Worm (Caenorhabditis elegans) whole organism, L1 larva: ENCODE measurements around the gene spr-2.
A peak's percentile ranks its signal among the peaks of the same experiment; 100 is the strongest.

ENCODE experiments used
- C04F5.9 ChIP-seq: sonication (generic microtip); optimal IDR thresholded peaks from 2 replicates; lab custom pipeline; 2016; ENCODE audit warnings: missing genetic modification characterization, missing compliant biosample characterization
- C34B4.2 ChIP-seq: sonication (generic microtip); optimal IDR thresholded peaks from 2 replicates; lab custom pipeline; 2017; ENCODE audit warnings: mild to moderate bottlenecking, missing genetic modification characterization, missing compliant biosample characterization
- Y116A8C.19 ChIP-seq: sonication (generic microtip); optimal IDR thresholded peaks from 2 replicates; lab custom pipeline; 2016; ENCODE audit warnings: missing compliant biosample characterization, missing genetic modification characterization, borderline replicate concordance
- aha-1 ChIP-seq: fragments of 150-350 bp; optimal IDR thresholded peaks from 2 replicates; lab custom pipeline; 2014; ENCODE audit warnings: missing biosample characterization, missing genetic modification characterization
- alr-1 ChIP-seq: fragments of 200-800 bp; sonication (Bioruptor generic); optimal IDR thresholded peaks from 2 replicates; lab custom pipeline; 2018; ENCODE audit warnings: borderline replicate concordance, mild to moderate bottlenecking, missing genetic modification characterization, missing compliant biosample characterization
- blmp-1 ChIP-seq: fragments of 150-350 bp; optimal IDR thresholded peaks from 2 replicates; lab custom pipeline; 2014; ENCODE audit warnings: missing biosample characterization, missing genetic modification characterization
- ceh-63 ChIP-seq: fragments of 200-800 bp; sonication (Bioruptor generic); optimal IDR thresholded peaks from 2 replicates; lab custom pipeline; 2018; ENCODE audit warnings: mild to moderate bottlenecking, missing genetic modification characterization, missing compliant biosample characterization
- ceh-8 ChIP-seq: fragments of 200-800 bp; sonication (Bioruptor generic); optimal IDR thresholded peaks from 2 replicates; lab custom pipeline; 2018; ENCODE audit warnings: mild to moderate bottlenecking, missing genetic modification characterization, moderate library complexity, missing compliant biosample characterization
- ceh-88 ChIP-seq: fragments of 200-800 bp; sonication (Bioruptor generic); IDR thresholded peaks from 2 replicates; pipeline ENCODE4 v1.3.6; 2022; ENCODE audit warnings: missing genetic modification characterization, missing compliant biosample characterization
- ceh-90 ChIP-seq: sonication (generic microtip); optimal IDR thresholded peaks from 2 replicates; lab custom pipeline; 2016; ENCODE audit warnings: missing genetic modification characterization, missing compliant biosample characterization
- dpl-1 ChIP-seq, 3 experiments: fragments of 150-350 bp in 2 of 3; sonication (generic microtip) in 1 of 3; optimal IDR thresholded peaks; 2 replicates each; lab custom pipeline; 2014 to 2017; ENCODE audit warnings: missing biosample characterization in 3 of 3, missing genetic modification characterization in 3 of 3, missing genetic modification reagents in 3 of 3
- efl-1 ChIP-seq, 4 experiments: fragments of 150-350 bp; optimal IDR thresholded peaks in 3 of 4; peaks in 1 of 4; 1 replicate in 1 of 4; 2 replicates in 3 of 4; lab custom pipeline; 2014; ENCODE audit warnings: missing biosample characterization in 2 of 4, missing genetic modification characterization in 2 of 4, missing genetic modification reagents in 2 of 4
- elt-2 ChIP-seq: sonication (generic microtip); optimal IDR thresholded peaks from 2 replicates; lab custom pipeline; 2016; ENCODE audit warnings: missing genetic modification characterization, mild to moderate bottlenecking, inconsistent platforms, missing compliant biosample characterization, missing genetic modification reagents
- elt-3 ChIP-seq, 6 experiments: fragments of 150-350 bp in 1 of 6; sonication (generic microtip); optimal IDR thresholded peaks; 2 replicates each; lab custom pipeline; 2017 to 2018; ENCODE audit warnings: missing biosample characterization in 6 of 6, missing genetic modification characterization in 6 of 6, inconsistent platforms in 1 of 6
- fkh-8 ChIP-seq: sonication (generic microtip); optimal IDR thresholded peaks from 2 replicates; lab custom pipeline; 2016; ENCODE audit warnings: mild to moderate bottlenecking, missing genetic modification characterization, missing compliant biosample characterization
- fos-1 ChIP-seq: fragments of 150-350 bp; optimal IDR thresholded peaks from 2 replicates; lab custom pipeline; 2014; ENCODE audit warnings: missing biosample characterization, missing genetic modification characterization
- grh-1 ChIP-seq: fragments of 200-800 bp; sonication (Bioruptor generic); IDR thresholded peaks from 2 replicates; pipeline ENCODE4 v1.3.6; 2022; ENCODE audit warnings: missing genetic modification reagents, missing genetic modification characterization, missing compliant biosample characterization
- hpl-2 ChIP-seq: fragments of 150-350 bp; optimal IDR thresholded peaks from 2 replicates; lab custom pipeline; 2014; ENCODE audit warnings: missing biosample characterization, missing genetic modification reagents, missing genetic modification characterization
- irx-1 ChIP-seq: sonication (generic microtip); optimal IDR thresholded peaks from 2 replicates; lab custom pipeline; 2016; ENCODE audit warnings: missing genetic modification characterization, missing compliant biosample characterization
- lin-15B ChIP-seq: fragments of 150-350 bp; sonication (generic microtip); optimal IDR thresholded peaks from 3 replicates; lab custom pipeline; 2014; ENCODE audit warnings: missing biosample characterization, missing genetic modification characterization
- lin-35 ChIP-seq, 2 experiments: fragments of 150-350 bp; optimal IDR thresholded peaks; 2 replicates each; lab custom pipeline; 2014; ENCODE audit warnings: missing biosample characterization in 2 of 2, missing genetic modification characterization in 2 of 2, missing genetic modification reagents in 2 of 2
- mab-9 ChIP-seq: fragments of 200-800 bp; sonication (Bioruptor generic); IDR thresholded peaks from 2 replicates; pipeline ENCODE4 v1.3.6; 2022; ENCODE audit warnings: missing genetic modification reagents, missing genetic modification characterization, missing compliant biosample characterization
- mdl-1 ChIP-seq, 2 experiments: fragments of 150-350 bp; optimal IDR thresholded peaks; 2 replicates each; lab custom pipeline; 2014 to 2017; ENCODE audit warnings: missing biosample characterization in 2 of 2, missing genetic modification characterization in 2 of 2, inconsistent platforms in 1 of 2
- nhr-11 ChIP-seq: fragments of 150-350 bp; optimal IDR thresholded peaks from 2 replicates; lab custom pipeline; 2014; ENCODE audit warnings: missing biosample characterization, missing genetic modification characterization
- nhr-20 ChIP-seq: sonication (generic microtip); optimal IDR thresholded peaks from 2 replicates; lab custom pipeline; 2016; ENCODE audit warnings: mild to moderate bottlenecking, missing genetic modification characterization, missing compliant biosample characterization
- nhr-237 ChIP-seq: fragments of 150-350 bp; optimal IDR thresholded peaks from 2 replicates; lab custom pipeline; 2014; ENCODE audit warnings: missing biosample characterization, missing genetic modification characterization
- nhr-47 ChIP-seq: sonication (generic microtip); optimal IDR thresholded peaks from 2 replicates; lab custom pipeline; 2016; ENCODE audit warnings: mild to moderate bottlenecking, missing genetic modification characterization, moderate library complexity, missing compliant biosample characterization
- nhr-71 ChIP-seq: sonication (generic microtip); optimal IDR thresholded peaks from 2 replicates; lab custom pipeline; 2016; ENCODE audit warnings: mild to moderate bottlenecking, missing genetic modification characterization, moderate library complexity, missing compliant biosample characterization
- nhr-77 ChIP-seq: fragments of 150-350 bp; optimal IDR thresholded peaks from 2 replicates; lab custom pipeline; 2014; ENCODE audit warnings: missing biosample characterization, missing genetic modification characterization
- nhr-85 ChIP-seq: sonication (generic microtip); peaks from one replicate; lab custom pipeline; 2016; ENCODE audit warnings: missing genetic modification characterization, inconsistent platforms, missing compliant biosample characterization
- pag-3 ChIP-seq: sonication (generic microtip); optimal IDR thresholded peaks from 2 replicates; lab custom pipeline; 2017; ENCODE audit warnings: missing genetic modification characterization, mild to moderate bottlenecking, missing compliant biosample characterization, antibody characterized with exemption, borderline replicate concordance; ENCODE audit not compliant: insufficient read depth
- rnt-1 ChIP-seq: sonication (generic microtip); optimal IDR thresholded peaks from 2 replicates; lab custom pipeline; 2016; ENCODE audit warnings: mild to moderate bottlenecking, missing genetic modification characterization, moderate library complexity, missing compliant biosample characterization
- snu-23 ChIP-seq: sonication (generic microtip); optimal IDR thresholded peaks from 2 replicates; lab custom pipeline; 2016; ENCODE audit warnings: missing genetic modification characterization, missing compliant biosample characterization
- sptf-1 ChIP-seq: fragments of 150-350 bp; optimal IDR thresholded peaks from 2 replicates; lab custom pipeline; 2014; ENCODE audit warnings: missing biosample characterization, missing genetic modification characterization
- sup-37 ChIP-seq: fragments of 200-800 bp; sonication (Bioruptor generic); optimal IDR thresholded peaks from 2 replicates; lab custom pipeline; 2018; ENCODE audit warnings: mild to moderate bottlenecking, missing genetic modification characterization, missing compliant biosample characterization
- unc-130 ChIP-seq: fragments of 150-350 bp; optimal IDR thresholded peaks from 2 replicates; lab custom pipeline; 2017; ENCODE audit warnings: missing biosample characterization, missing genetic modification characterization, inconsistent platforms
- unc-86 ChIP-seq: sonication (generic microtip); optimal IDR thresholded peaks from 2 replicates; lab custom pipeline; 2016; ENCODE audit warnings: missing genetic modification characterization, missing compliant biosample characterization
- unc-98 ChIP-seq: fragments of 200-800 bp; sonication (Bioruptor generic); IDR thresholded peaks from 2 replicates; pipeline ENCODE4 v1.3.6; 2022; ENCODE audit warnings: missing genetic modification characterization, missing compliant biosample characterization
- vab-15 ChIP-seq: sonication (generic microtip); optimal IDR thresholded peaks from 2 replicates; lab custom pipeline; 2017; ENCODE audit warnings: missing genotype, mild to moderate bottlenecking, missing genetic modification characterization, missing compliant biosample characterization
- zag-1 ChIP-seq: fragments of 150-350 bp; optimal IDR thresholded peaks from 2 replicates; lab custom pipeline; 2014; ENCODE audit warnings: missing biosample characterization, missing genetic modification characterization

spr-2 gene

DNA sequence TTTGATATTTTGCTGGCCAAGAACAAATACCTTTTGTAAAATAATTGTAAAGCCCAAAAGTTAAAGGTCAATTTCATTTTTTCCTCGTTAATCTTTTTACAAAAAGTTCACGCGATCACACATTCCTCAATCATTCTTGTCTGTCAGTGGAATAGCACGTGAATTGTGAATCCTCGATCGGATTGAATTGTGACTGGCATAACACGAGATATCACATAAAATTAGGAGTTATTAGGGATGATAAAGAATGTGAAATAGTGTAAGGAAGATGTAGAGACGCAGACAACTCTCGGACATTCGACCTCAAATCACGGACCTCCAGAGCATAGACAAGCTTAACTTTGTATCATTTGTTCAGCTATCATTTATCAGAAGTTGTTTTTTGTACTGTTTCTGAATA lies 14.9 kb downstream of the spr-2 start, which contains the start of gene C27B7.6:
Gene C27B7.6, minus strand, starts transcription at position 182 of the 400 bp plus-strand sequence.
- TF ChIP-seq ceh-88, result no peak
- no peak for TF ChIP-seq nhr-237 (tag; lab: Kevin White, UChicago)
- peak; percentile 14 for TF ChIP-seq unc-130 (tag; lab: Kevin White, UChicago)
- TF ChIP-seq snu-23 (GFP tag; lab: Kevin White, UChicago), result peak; percentile 24
- TF ChIP-seq rnt-1 (tag; lab: Kevin White, UChicago), result peak; percentile 40
- no peak for TF ChIP-seq pag-3 (tag; lab: Kevin White, UChicago)
- TF ChIP-seq nhr-20, result no peak
- no peak for TF ChIP-seq efl-1 (optimal IDR thresholded peaks at IDR 0.05; lab: Kevin White, UChicago)
- peak in 1 of 2 experiments; percentile 83 for TF ChIP-seq efl-1 (GFP tag; optimal IDR thresholded peaks at IDR 0.05 in 1 of 2; lab: Kevin White, UChicago)
- TF ChIP-seq zag-1, result no peak
- TF ChIP-seq unc-86, result no peak
- no peak for TF ChIP-seq ceh-63 (GFP tag; lab: Kevin White, UChicago)
- TF ChIP-seq nhr-71 (tag; lab: Kevin White, UChicago), result peak; percentile 62

DNA sequence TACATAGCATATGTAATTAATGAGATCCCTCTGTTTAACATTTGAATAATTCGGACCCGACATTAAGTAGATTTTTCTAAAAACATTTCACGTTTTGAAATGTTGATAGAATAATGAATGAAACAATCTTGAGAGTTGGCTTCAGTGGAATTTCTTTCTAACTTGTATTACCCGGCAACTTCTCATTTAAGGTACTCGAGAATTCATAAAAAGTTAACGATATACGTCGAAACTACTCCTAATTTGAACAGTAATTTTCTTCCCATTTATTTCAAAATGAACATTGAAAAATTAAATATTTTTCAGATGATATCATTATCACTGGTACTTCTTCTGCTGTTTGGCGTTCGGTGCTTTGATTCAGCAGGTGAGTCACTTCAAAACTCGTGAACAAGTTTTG lies 15.5 kb downstream of the spr-2 start, which contains the start of gene C27B7.7:
Gene C27B7.7, plus strand, starts transcription at position 301 of the 400 bp plus-strand sequence.
- TF ChIP-seq alr-1 (tag; lab: Kevin White, UChicago), result no peak
- no peak for TF ChIP-seq nhr-85 (tag; lab: Kevin White, UChicago)
- no peak for TF ChIP-seq mab-9 (GFP tag; lab: Robert Waterston, UW)
- TF ChIP-seq C34B4.2 (tag; lab: Kevin White, UChicago), result no peak
- no peak for TF ChIP-seq irx-1 (tag; lab: Kevin White, UChicago)
- TF ChIP-seq fkh-8 (tag; lab: Kevin White, UChicago), result no peak
- TF ChIP-seq nhr-77 (tag; lab: Kevin White, UChicago), result no peak
- TF ChIP-seq dpl-1 (GFP tag; optimal IDR thresholded peaks at IDR 0.05; lab: Kevin White, UChicago), result no peak
- no peak for TF ChIP-seq vab-15
- TF ChIP-seq fos-1 (tag; lab: Kevin White, UChicago), result no peak
- TF ChIP-seq sup-37, result no peak

DNA sequence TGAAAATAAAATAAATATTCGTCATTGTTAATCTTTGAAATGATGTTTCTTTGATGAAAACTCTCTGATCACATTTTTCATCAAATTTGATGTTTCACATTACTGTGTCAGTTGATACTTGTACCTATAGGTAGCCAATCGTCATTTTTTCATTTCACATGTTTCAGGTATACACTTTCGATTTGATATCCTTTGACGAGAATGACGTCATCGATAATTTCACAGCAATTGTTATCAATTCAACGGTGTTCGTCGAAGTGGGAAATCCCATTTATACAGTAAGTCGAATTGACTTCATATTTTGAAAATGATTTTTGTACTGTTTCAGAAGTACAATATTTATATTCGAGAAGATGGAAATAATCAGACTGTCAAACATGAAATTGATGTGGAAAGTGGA lies 22.9 kb downstream of the spr-2 start:
- TF ChIP-seq lin-35 (GFP tag; optimal IDR thresholded peaks at IDR 0.05; lab: Kevin White, UChicago) (peak in 1 of 2 experiments; percentile 24), ceh-90 (tag; lab: Kevin White, UChicago) (no peak), efl-1 (optimal IDR thresholded peaks at IDR 0.05; lab: Kevin White, UChicago) (no peak), efl-1 (GFP tag; optimal IDR thresholded peaks at IDR 0.05 in 1 of 2; lab: Kevin White, UChicago) (no peak), nhr-85 (tag; lab: Kevin White, UChicago) (peak; percentile 42), elt-3 (tag; optimal IDR thresholded peaks at IDR 0.05; lab: Kevin White, UChicago) (peak in 1 of 6 experiments; percentile 13), nhr-20 (peak; percentile 14), blmp-1 (peak; percentile 15)

DNA sequence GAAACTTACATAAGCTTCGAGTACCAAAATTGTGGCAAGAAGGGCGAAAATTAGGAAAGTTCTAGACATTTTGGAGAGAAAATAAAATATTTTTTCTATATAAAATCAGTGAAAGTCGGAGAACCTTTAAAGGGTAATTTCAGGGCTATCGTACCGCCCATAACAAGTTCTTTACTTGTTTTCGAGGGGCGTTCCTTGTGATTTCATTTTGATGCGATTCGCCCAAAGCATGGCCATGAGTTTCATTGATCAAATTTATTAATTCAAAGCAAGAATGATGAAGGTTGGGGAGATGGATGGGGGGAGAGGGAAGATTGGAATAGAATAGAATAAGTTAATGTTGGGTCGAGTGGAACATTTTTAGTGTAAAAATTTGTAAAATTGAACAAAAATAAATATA lies 24.7 kb downstream of the spr-2 start, which contains the start of gene C27B7.9:
Gene C27B7.9, minus strand, starts transcription at position 101 of the 400 bp plus-strand sequence.
- no peak for TF ChIP-seq nhr-47
- TF ChIP-seq, all 84 proteins: peak for 0

DNA sequence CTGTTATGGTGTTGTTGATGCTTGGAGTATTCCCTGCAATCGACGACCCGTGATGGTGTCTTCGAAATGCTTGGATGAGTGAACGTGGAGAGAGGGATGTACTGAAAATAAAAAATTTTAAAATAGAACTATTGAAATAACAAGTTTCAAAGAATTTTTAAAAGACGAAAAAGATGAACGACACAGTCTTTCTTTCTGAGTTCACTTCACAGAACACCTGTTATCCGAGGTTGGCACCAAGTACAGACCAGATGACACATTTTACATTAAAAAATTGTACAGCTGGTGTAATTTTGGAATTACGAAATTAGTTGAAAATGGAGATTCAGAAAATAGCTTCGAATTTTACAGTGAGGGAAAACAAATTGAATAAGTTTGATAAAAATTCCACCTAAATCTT lies 27.5 kb downstream of the spr-2 start, which contains the start of gene rap-1:
Gene rap-1, minus strand, starts transcription at position 101 of the 400 bp plus-strand sequence.
- TF ChIP-seq irx-1 (tag; lab: Kevin White, UChicago) (no peak), efl-1 (optimal IDR thresholded peaks at IDR 0.05; lab: Kevin White, UChicago) (no peak), efl-1 (GFP tag; optimal IDR thresholded peaks at IDR 0.05 in 1 of 2; lab: Kevin White, UChicago) (peak in 1 of 2 experiments; percentile 74)
- TF ChIP-seq, all 84 proteins: peak for 1

DNA sequence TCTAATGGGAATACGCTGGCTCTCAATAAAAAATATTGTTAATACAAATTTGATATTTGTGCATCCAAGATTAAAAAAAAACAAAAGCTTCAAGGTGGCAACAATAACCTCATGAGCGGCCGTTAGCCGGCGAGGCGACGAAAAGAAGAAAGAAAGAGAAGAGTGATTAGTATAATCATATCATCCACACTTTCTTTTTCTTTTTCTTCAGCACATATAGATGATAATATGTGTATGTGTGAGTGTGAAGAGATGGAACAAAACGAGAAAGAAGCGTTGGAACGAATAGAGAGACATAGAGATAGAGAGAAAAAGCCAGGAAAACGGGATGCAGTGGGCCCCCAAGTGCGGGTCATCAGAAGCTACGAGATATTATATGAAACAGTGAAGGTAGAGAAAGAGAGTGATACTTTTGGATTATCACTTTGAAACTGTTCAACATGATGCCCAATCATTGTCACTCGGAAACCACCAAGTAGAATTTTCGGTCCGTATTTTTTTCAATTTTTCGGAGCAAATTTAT lies 29.1 kb downstream of the spr-2 start:
- TF ChIP-seq rnt-1 (tag; lab: Kevin White, UChicago) (peak; percentile 52), hpl-2 (GFP tag; lab: Kevin White, UChicago) (no peak), mdl-1 (tag; optimal IDR thresholded peaks at IDR 0.05; lab: Kevin White, UChicago) (no peak), dpl-1 (GFP tag; optimal IDR thresholded peaks at IDR 0.05; lab: Kevin White, UChicago) (no peak), mab-9 (GFP tag; lab: Robert Waterston, UW) (no peak), sup-37 (no peak), C04F5.9 (tag; lab: Kevin White, UChicago) (no peak), sptf-1 (no peak), irx-1 (tag; lab: Kevin White, UChicago) (no peak), grh-1 (no peak), ceh-8 (no peak), nhr-11 (no peak), nhr-237 (tag; lab: Kevin White, UChicago) (no peak), elt-2 (tag; lab: Kevin White, UChicago) (no peak), lin-15B (tag; lab: Kevin White, UChicago) (no peak), snu-23 (GFP tag; lab: Kevin White, UChicago) (peak; percentile 31), aha-1 (tag; lab: Kevin White, UChicago) (no peak), unc-98 (GFP tag; lab: Robert Waterston, UW) (no peak), Y116A8C.19 (tag; lab: Kevin White, UChicago) (no peak)
